Fruit fly (Drosophila melanogaster) whole organism, embryonic: Measurements from ENCODE around the gene dls.

Experiments used
- Atf-2 ChIP-seq: fragments of 200-800 bp; sonication (Bioruptor generic); optimal IDR thresholded peaks from 2 replicates; lab custom pipeline; 2016; ENCODE audit warnings: missing biosample characterization, missing genetic modification characterization
- B-H1 ChIP-seq: fragments of 200-800 bp; sonication (Bioruptor generic); IDR thresholded peaks from 3 replicates; pipeline ENCODE4 v1.3.6; 2022; ENCODE audit warnings: missing biosample characterization, missing genetic modification characterization
- BEAF-32 ChIP-seq: fragments of 200-800 bp; sonication (Bioruptor generic); optimal IDR thresholded peaks from 3 replicates; lab custom pipeline; 2017; ENCODE audit warnings: missing biosample characterization, missing genetic modification characterization, mild to moderate bottlenecking, moderate library complexity, missing genetic modification reagents
- CG10321 ChIP-seq: fragments of 200-800 bp; sonication (Bioruptor generic); IDR thresholded peaks from 2 replicates; pipeline ENCODE4 v1.3.6; 2022; ENCODE audit warnings: missing biosample characterization, missing genetic modification characterization
- CG11398 ChIP-seq: fragments of 200-800 bp; sonication (Bioruptor generic); optimal IDR thresholded peaks from 2 replicates; lab custom pipeline; 2016; ENCODE audit warnings: missing biosample characterization, missing genetic modification characterization
- CG11504 ChIP-seq: fragments of 200-800 bp; sonication (Bioruptor generic); optimal IDR thresholded peaks from 3 replicates; lab custom pipeline; 2019; ENCODE audit warnings: missing biosample characterization, mild to moderate bottlenecking, missing genetic modification characterization, moderate library complexity
- CG12219 ChIP-seq: fragments of 200-800 bp; sonication (Bioruptor generic); optimal IDR thresholded peaks from 3 replicates; lab custom pipeline; 2018; ENCODE audit warnings: missing biosample characterization, mild to moderate bottlenecking, missing genetic modification characterization
- CG12299 ChIP-seq: fragments of 200-800 bp; sonication (Bioruptor generic); optimal IDR thresholded peaks from 2 replicates; lab custom pipeline; 2018; ENCODE audit warnings: missing biosample characterization, mild to moderate bottlenecking, missing genetic modification characterization
- CG12391 ChIP-seq: fragments of 200-800 bp; sonication (Bioruptor generic); optimal IDR thresholded peaks from 3 replicates; lab custom pipeline; 2018; ENCODE audit warnings: missing biosample characterization, mild to moderate bottlenecking, missing genetic modification characterization, moderate library complexity
- CG13894 ChIP-seq: fragments of 200-800 bp; sonication (Bioruptor generic); optimal IDR thresholded peaks from 3 replicates; lab custom pipeline; 2018; ENCODE audit warnings: missing biosample characterization, mild to moderate bottlenecking, missing genetic modification characterization, moderate library complexity
- CG15696 ChIP-seq: fragments of 200-800 bp; sonication (Bioruptor generic); optimal IDR thresholded peaks from 2 replicates; lab custom pipeline; 2019; ENCODE audit warnings: missing biosample characterization, mild to moderate bottlenecking, missing genetic modification characterization, moderate library complexity
- CG16779 ChIP-seq: fragments of 200-800 bp; sonication (Bioruptor generic); IDR thresholded peaks from 2 replicates; pipeline ENCODE4 v1.3.6; 2022; ENCODE audit warnings: missing biosample characterization, missing genetic modification characterization
- CG2678 ChIP-seq: fragments of 200-800 bp; sonication (Bioruptor generic); optimal IDR thresholded peaks from 3 replicates; lab custom pipeline; 2019; ENCODE audit warnings: missing biosample characterization, mild to moderate bottlenecking, missing genetic modification characterization, moderate library complexity
- CG2875 ChIP-seq: fragments of 200-800 bp; sonication (Bioruptor generic); optimal IDR thresholded peaks from 2 replicates; lab custom pipeline; 2017; ENCODE audit warnings: missing biosample characterization, mild to moderate bottlenecking, missing genetic modification characterization, missing genetic modification reagents
- CG30020 ChIP-seq: fragments of 200-800 bp; optimal IDR thresholded peaks from 2 replicates; lab custom pipeline; 2019; ENCODE audit warnings: missing biosample characterization, mild to moderate bottlenecking, missing genetic modification characterization, moderate library complexity
- CG31224 ChIP-seq: fragments of 200-800 bp; sonication (Bioruptor generic); IDR thresholded peaks from 2 replicates; pipeline ENCODE4 v1.3.6; 2022; ENCODE audit warnings: missing biosample characterization, missing genetic modification characterization
- CG33213 ChIP-seq: fragments of 200-800 bp; sonication (Bioruptor generic); optimal IDR thresholded peaks from 3 replicates; lab custom pipeline; 2016; ENCODE audit warnings: missing biosample characterization, missing genetic modification characterization
- CG34422 ChIP-seq: fragments of 200-800 bp; sonication (Bioruptor generic); IDR thresholded peaks from 3 replicates; pipeline ENCODE4 v1.3.6; 2022; ENCODE audit warnings: missing biosample characterization, missing genetic modification characterization
- CG6689 ChIP-seq: fragments of 200-800 bp; sonication (Bioruptor generic); IDR thresholded peaks from 2 replicates; pipeline ENCODE4 v1.3.6; 2022; ENCODE audit warnings: missing biosample characterization, missing genetic modification characterization
- CG6765 ChIP-seq: fragments of 200-800 bp; sonication (Bioruptor generic); optimal IDR thresholded peaks from 3 replicates; lab custom pipeline; 2017; ENCODE audit warnings: missing biosample characterization, mild to moderate bottlenecking, missing genetic modification characterization
- CG6854 ChIP-seq: fragments of 200-800 bp; sonication (Bioruptor generic); optimal IDR thresholded peaks from 3 replicates; lab custom pipeline; 2017; ENCODE audit warnings: missing biosample characterization, mild to moderate bottlenecking, missing genetic modification characterization
- CG7928 ChIP-seq: fragments of 200-800 bp; sonication (Bioruptor generic); optimal IDR thresholded peaks from 2 replicates; lab custom pipeline; 2017; ENCODE audit warnings: missing biosample characterization, mild to moderate bottlenecking, missing genetic modification characterization
- CG8089 ChIP-seq: fragments of 200-800 bp; sonication (Bioruptor generic); optimal IDR thresholded peaks from 3 replicates; lab custom pipeline; 2016; ENCODE audit warnings: missing biosample characterization, missing genetic modification characterization
- CG8281 ChIP-seq: fragments of 200-800 bp; sonication (Bioruptor generic); optimal IDR thresholded peaks from 2 replicates; lab custom pipeline; 2018; ENCODE audit warnings: missing biosample characterization, mild to moderate bottlenecking, missing genetic modification characterization, moderate library complexity
- CG8765 ChIP-seq: fragments of 200-800 bp; sonication (Bioruptor generic); IDR thresholded peaks from 2 replicates; pipeline ENCODE4 v1.3.6; 2022; ENCODE audit warnings: missing biosample characterization, missing genetic modification characterization
- CG8944 ChIP-seq: fragments of 200-800 bp; sonication (Bioruptor generic); optimal IDR thresholded peaks from 3 replicates; lab custom pipeline; 2016; ENCODE audit warnings: missing biosample characterization, missing genetic modification characterization
- CG9609 ChIP-seq: fragments of 200-800 bp; sonication (Bioruptor generic); optimal IDR thresholded peaks from 3 replicates; lab custom pipeline; 2016; ENCODE audit warnings: missing biosample characterization, missing genetic modification characterization
- HLH3B ChIP-seq: fragments of 200-800 bp; sonication (Bioruptor generic); IDR thresholded peaks from 2 replicates; pipeline ENCODE4 v1.3.6; 2022; ENCODE audit warnings: missing biosample characterization, missing genetic modification characterization
- HLH4C ChIP-seq: fragments of 200-800 bp; sonication (Bioruptor generic); IDR thresholded peaks from 3 replicates; pipeline ENCODE4 v1.3.6; 2022; ENCODE audit warnings: missing biosample characterization, missing genetic modification characterization; ENCODE audit not compliant: partially characterized antibody
- Kr ChIP-seq: fragments of 200-800 bp; sonication (Bioruptor generic); optimal IDR thresholded peaks from 2 replicates; lab custom pipeline; 2017; ENCODE audit warnings: missing biosample characterization, mild to moderate bottlenecking, missing genetic modification characterization
- MESR4 ChIP-seq: fragments of 200-800 bp; sonication (Bioruptor generic); optimal IDR thresholded peaks from 2 replicates; lab custom pipeline; 2018; ENCODE audit warnings: missing biosample characterization, mild to moderate bottlenecking, missing genetic modification characterization, moderate library complexity
- Mes4 ChIP-seq: fragments of 200-800 bp; sonication (Bioruptor generic); optimal IDR thresholded peaks from 2 replicates; lab custom pipeline; 2016; ENCODE audit warnings: missing biosample characterization, missing genetic modification characterization
- Opbp ChIP-seq: fragments of 200-800 bp; sonication (Bioruptor generic); IDR thresholded peaks from 3 replicates; pipeline ENCODE4 v1.3.6; 2022; ENCODE audit warnings: missing biosample characterization, missing genetic modification characterization; ENCODE audit not compliant: partially characterized antibody
- Ptx1 ChIP-seq: fragments of 200-800 bp; sonication (Bioruptor generic); IDR thresholded peaks from 2 replicates; pipeline ENCODE4 v1.3.6; 2022; ENCODE audit warnings: missing biosample characterization, missing genetic modification characterization
- Tbp ChIP-seq: fragments of >200 bp; optimal IDR thresholded peaks from 2 replicates; lab custom pipeline; 2018; ENCODE audit warnings: missing biosample characterization, missing genetic modification characterization
- Xrp1 ChIP-seq: fragments of 200-800 bp; sonication (Bioruptor generic); IDR thresholded peaks from 2 replicates; pipeline ENCODE4 v1.3.6; 2022; ENCODE audit warnings: missing biosample characterization, missing genetic modification characterization
- bcd ChIP-seq: fragments of 200-800 bp; sonication (Bioruptor generic); optimal IDR thresholded peaks from 2 replicates; lab custom pipeline; 2017; ENCODE audit warnings: missing biosample characterization, mild to moderate bottlenecking, missing genetic modification characterization
- chm ChIP-seq: fragments of 200-800 bp; sonication (Bioruptor generic); IDR thresholded peaks from 2 replicates; pipeline ENCODE4 v1.3.6; 2022; ENCODE audit warnings: missing biosample characterization, missing genetic modification characterization
- chn ChIP-seq: fragments of 200-800 bp; sonication (Bioruptor generic); optimal IDR thresholded peaks from 2 replicates; lab custom pipeline; 2016; ENCODE audit warnings: missing biosample characterization, missing genetic modification characterization
- crc ChIP-seq: fragments of 200-800 bp; sonication (Bioruptor generic); optimal IDR thresholded peaks from 2 replicates; lab custom pipeline; 2016; ENCODE audit warnings: missing biosample characterization, missing genetic modification characterization
- ftz-f1 ChIP-seq: fragments of 200-800 bp; sonication (Bioruptor generic); optimal IDR thresholded peaks from 2 replicates; lab custom pipeline; 2016; ENCODE audit warnings: missing biosample characterization, missing genetic modification characterization
- gro ChIP-seq: fragments of 200-800 bp; sonication (Bioruptor generic); optimal IDR thresholded peaks from 2 replicates; lab custom pipeline; 2016; ENCODE audit warnings: missing biosample characterization, missing genetic modification characterization
- kah ChIP-seq: fragments of 200-800 bp; sonication (Bioruptor generic); optimal IDR thresholded peaks from 2 replicates; lab custom pipeline; 2018; ENCODE audit warnings: missing biosample characterization, mild to moderate bottlenecking, missing genetic modification characterization
- kay ChIP-seq: fragments of 200-800 bp; sonication (Bioruptor generic); optimal IDR thresholded peaks from 2 replicates; lab custom pipeline; 2016; ENCODE audit warnings: missing biosample characterization, missing genetic modification characterization
- kni ChIP-seq: fragments of 200-800 bp; sonication (Bioruptor generic); optimal IDR thresholded peaks from 3 replicates; lab custom pipeline; 2017; ENCODE audit warnings: mild to moderate bottlenecking, missing biosample characterization, missing genetic modification reagents, missing genetic modification characterization
- nerfin-1 ChIP-seq: fragments of 200-800 bp; sonication (Bioruptor generic); optimal IDR thresholded peaks from 3 replicates; lab custom pipeline; 2019; ENCODE audit warnings: missing biosample characterization, mild to moderate bottlenecking, missing genetic modification characterization, moderate library complexity
- otp ChIP-seq: fragments of 200-800 bp; sonication (Bioruptor generic); IDR thresholded peaks from 3 replicates; pipeline ENCODE4, ENCODE4 v1.3.6; 2022; ENCODE audit warnings: missing biosample characterization, missing genetic modification characterization
- pfk ChIP-seq: fragments of 200-800 bp; sonication (Bioruptor generic); optimal IDR thresholded peaks from 2 replicates; lab custom pipeline; 2018; ENCODE audit warnings: missing biosample characterization, mild to moderate bottlenecking, missing genetic modification characterization, moderate library complexity
- pros ChIP-seq: fragments of 200-800 bp; sonication (Bioruptor generic); optimal IDR thresholded peaks from 3 replicates; lab custom pipeline; 2019; ENCODE audit warnings: missing biosample characterization, mild to moderate bottlenecking, missing genetic modification characterization, moderate library complexity
- wek ChIP-seq: fragments of 200-800 bp; sonication (Bioruptor generic); optimal IDR thresholded peaks from 3 replicates; lab custom pipeline; 2018; ENCODE audit warnings: missing biosample characterization, mild to moderate bottlenecking, missing genetic modification characterization, moderate library complexity
- z ChIP-seq: fragments of 200-800 bp; sonication (Bioruptor generic); IDR thresholded peaks from 3 replicates; pipeline ENCODE4 v1.3.6; 2022; ENCODE audit warnings: missing biosample characterization, missing genetic modification characterization

The dls gene

DNA sequence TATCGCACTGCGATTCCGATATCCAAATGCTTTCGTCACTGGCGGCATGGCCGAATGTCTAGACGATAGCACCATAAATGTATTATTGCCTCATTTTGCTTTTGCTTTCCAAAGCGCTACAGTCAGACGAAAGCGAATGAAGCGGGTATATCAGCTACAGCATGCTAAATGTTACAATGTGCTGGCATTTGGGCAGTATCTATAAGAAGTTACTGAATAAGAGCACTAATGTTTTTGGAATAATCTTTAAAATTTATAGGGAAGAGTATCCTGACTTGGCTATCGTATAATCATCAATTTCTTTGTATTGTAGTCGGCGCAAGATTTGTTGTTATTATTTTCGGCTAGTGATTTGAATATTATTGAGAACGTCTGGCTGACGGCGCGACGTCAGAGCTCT lies 2.1 kb downstream of the dls start (continued):
- TF ChIP-seq CG34422 (GFP tag; lab: Robert Waterston, UW) (peak; percentile 88), CG31224 (GFP tag; lab: Robert Waterston, UW) (peak; percentile 75), kay (GFP tag; lab: Kevin White, UChicago) (peak; percentile 75), CG6689 (GFP tag; lab: Robert Waterston, UW) (peak; percentile 81), pfk (GFP tag; lab: Kevin White, UChicago) (no peak), CG9609 (GFP tag; lab: Kevin White, UChicago) (peak; percentile 72), otp (GFP tag; lab: Robert Waterston, UW) (peak; percentile 61; the same call in 1 of the 3 replicates), pros (GFP tag; lab: Kevin White, UChicago) (no peak), nerfin-1 (tag; lab: Kevin White, UChicago) (peak; percentile 26), z (GFP tag; lab: Robert Waterston, UW) (no peak), chm (GFP tag; lab: Robert Waterston, UW) (no peak), bcd (GFP tag; lab: Kevin White, UChicago) (peak; percentile 84), BEAF-32 (GFP tag; lab: Kevin White, UChicago) (no peak), CG33213 (GFP tag; lab: Kevin White, UChicago) (peak; percentile 66), CG10321 (GFP tag; lab: Robert Waterston, UW) (no peak), CG6854 (GFP tag; lab: Kevin White, UChicago) (peak; percentile 47), Tbp (GFP tag; lab: Kevin White, UChicago) (no peak), CG30020 (tag; lab: Kevin White, UChicago) (no peak), CG8944 (peak; percentile 77), CG11398 (GFP tag; lab: Kevin White, UChicago) (peak; percentile 34), Ptx1 (peak; percentile 84), kah (GFP tag; lab: Kevin White, UChicago) (peak; percentile 3), gro (GFP tag; lab: Kevin White, UChicago) (peak; percentile 91), CG7928 (peak; percentile 50), Mes4 (GFP tag; lab: Kevin White, UChicago) (peak; percentile 9), B-H1 (GFP tag; lab: Robert Waterston, UW) (peak; percentile 81), CG12219 (peak; percentile 79), ftz-f1 (no peak), CG8089 (GFP tag; lab: Kevin White, UChicago) (peak; percentile 32), HLH3B (GFP tag; lab: Robert Waterston, UW) (peak; percentile 80), Kr (GFP tag; lab: Kevin White, UChicago) (no peak), chn (peak; percentile 57), CG8281 (tag; lab: Kevin White, UChicago) (peak; percentile 59), CG13894 (peak; percentile 70), CG2875 (peak; percentile 33), CG16779 (GFP tag; lab: Robert Waterston, UW) (peak; percentile 87), kni (no peak), CG15696 (tag; lab: Kevin White, UChicago) (peak; percentile 18), wek (GFP tag; lab: Kevin White, UChicago) (no peak), CG12299 (peak; percentile 40), Atf-2 (GFP tag; lab: Kevin White, UChicago) (peak; percentile 65), CG11504 (peak; percentile 84), CG12391 (tag; lab: Kevin White, UChicago) (peak; percentile 59), Xrp1 (GFP tag; lab: Robert Waterston, UW) (peak; percentile 79), crc (GFP tag; lab: Kevin White, UChicago) (peak; percentile 71), CG6765 (GFP tag; lab: Kevin White, UChicago) (peak; percentile 58), CG8765 (GFP tag; lab: Robert Waterston, UW) (no peak), MESR4 (peak; percentile 2), CG2678 (tag; lab: Kevin White, UChicago) (peak; percentile 90), HLH4C (GFP tag; lab: Robert Waterston, UW) (no peak), Opbp (GFP tag; lab: Robert Waterston, UW) (no peak)
